Fruit fly (Drosophila melanogaster): ENCODE results near the gene Ir85a.
A peak's percentile ranks its signal among the peaks of the same experiment; 100 is the strongest.

Ir85a gene

dm6 chr3R:8815074-8815473, 20.6 kb downstream of the Ir85a start:
- TF ChIP-seq CG10543 (GFP tag; optimal IDR thresholded peaks at IDR 0.05) (peak; percentile 10), Med (GFP tag) (peak; percentile 23), CG2199 (GFP tag; IDR thresholded peaks at IDR 0.05) (peak; percentile 67; the same call in 1 of the 3 replicates), kni (GFP tag; optimal IDR thresholded peaks at IDR 0.05) (peak; percentile 46), pfk (GFP tag; optimal IDR thresholded peaks at IDR 0.05) (peak; percentile 7), Rfx (GFP tag; IDR thresholded peaks at IDR 0.05) (peak; percentile 12), knrl (GFP tag; IDR thresholded peaks at IDR 0.05; ENCODE audit: partially characterized antibody) (peak; percentile 42; the same call in 1 of the 3 replicates), Deaf1 (tag; optimal IDR thresholded peaks at IDR 0.05) (no peak), Xrp1 (GFP tag; IDR thresholded peaks at IDR 0.05) (no peak), ftz-f1 (GFP tag; optimal IDR thresholded peaks at IDR 0.05) (peak; percentile 68), Fer2 (tag; optimal IDR thresholded peaks at IDR 0.05) (no peak), CG17359 (tag; optimal IDR thresholded peaks at IDR 0.05) (no peak), sd (tag; optimal IDR thresholded peaks at IDR 0.05) (no peak), nom (GFP tag; optimal IDR thresholded peaks at IDR 0.05) (peak; percentile 11)

dm6 chr3R:8818239-8818638, 23.8 kb downstream of the Ir85a start:
- TF ChIP-seq ci (GFP tag; IDR thresholded peaks at IDR 0.05) = peak; percentile 47
- TF ChIP-seq CG13775 (GFP tag; optimal IDR thresholded peaks at IDR 0.05) = peak; percentile 79
- no peak for TF ChIP-seq CG14441 (GFP tag; IDR thresholded peaks at IDR 0.05)
- TF ChIP-seq Med (GFP tag) = peak; percentile 80
- no peak for TF ChIP-seq nau (GFP tag; optimal IDR thresholded peaks at IDR 0.05)
- TF ChIP-seq CG8924 (tag; optimal IDR thresholded peaks at IDR 0.05) = no peak
- peak; percentile 60 for TF ChIP-seq Ets65A (GFP tag)
- 0 out of 2 replicates have a peak, but pooled peaks have one; percentile 6 for TF ChIP-seq CG32532 (GFP tag; IDR thresholded peaks at IDR 0.05)
- TF ChIP-seq insv (GFP tag; optimal IDR thresholded peaks at IDR 0.05) = no peak
- peak; percentile 1 for TF ChIP-seq Ets97D (GFP tag; optimal IDR thresholded peaks at IDR 0.05)
- peak; percentile 11 for TF ChIP-seq Neu2 (GFP tag; optimal IDR thresholded peaks at IDR 0.05; ENCODE audit: borderline replicate concordance)
- 0 out of 3 replicates have a peak, but pooled peaks have one; percentile 18 for TF ChIP-seq knrl (GFP tag; IDR thresholded peaks at IDR 0.05; ENCODE audit: partially characterized antibody)
- TF ChIP-seq jumu (GFP tag; optimal IDR thresholded peaks at IDR 0.05) = peak; percentile 1
- TF ChIP-seq crol (GFP tag; IDR thresholded peaks at IDR 0.05) = 0 out of 2 replicates have a peak, but pooled peaks have one; percentile 42

- no peak for TF ChIP-seq sens-2 (GFP tag; IDR thresholded peaks at IDR 0.05)
- TF ChIP-seq fd3F (GFP tag; optimal IDR thresholded peaks at IDR 0.05) = peak; percentile 25
- TF ChIP-seq run (tag; optimal IDR thresholded peaks at IDR 0.05) = no peak
- TF ChIP-seq CG17359 (tag; optimal IDR thresholded peaks at IDR 0.05) = no peak
- TF ChIP-seq Dfd (GFP tag; optimal IDR thresholded peaks at IDR 0.05) = no peak
- TF ChIP-seq trh (GFP tag; optimal IDR thresholded peaks at IDR 0.05) = no peak
- TF ChIP-seq en (GFP tag; optimal IDR thresholded peaks at IDR 0.05) = no peak
- no peak for TF ChIP-seq CG16815 (GFP tag; optimal IDR thresholded peaks at IDR 0.05)
- peak; percentile 53 for TF ChIP-seq Xrp1 (GFP tag; IDR thresholded peaks at IDR 0.05)
- TF ChIP-seq gt (GFP tag; IDR thresholded peaks at IDR 0.05) = peak; percentile 43; the same call in 1 of the 2 replicates
- TF ChIP-seq NC2α (GFP tag; optimal IDR thresholded peaks at IDR 0.05) = peak; percentile 46
- no peak for TF ChIP-seq grn (GFP tag; optimal IDR thresholded peaks at IDR 0.05)
- TF ChIP-seq gro (GFP tag; optimal IDR thresholded peaks at IDR 0.05) = no peak
- TF ChIP-seq CG15011 (GFP tag; optimal IDR thresholded peaks at IDR 0.05) = peak; percentile 34
- TF ChIP-seq CG12155 (GFP tag; optimal IDR thresholded peaks at IDR 0.05) = no peak
- TF ChIP-seq CG10147 (GFP tag; optimal IDR thresholded peaks at IDR 0.05) = no peak
- TF ChIP-seq az2 (GFP tag; optimal IDR thresholded peaks at IDR 0.05) = no peak
- peak; percentile 64 for TF ChIP-seq CG9727 (GFP tag; optimal IDR thresholded peaks at IDR 0.05)
- no peak for TF ChIP-seq Awh (GFP tag; IDR thresholded peaks at IDR 0.05)
- no peak for TF ChIP-seq inv (GFP tag; IDR thresholded peaks at IDR 0.05; ENCODE audit: partially characterized antibody)
- no peak for TF ChIP-seq ken (GFP tag; IDR thresholded peaks at IDR 0.05)
- TF ChIP-seq Chrac-16 (GFP tag; optimal IDR thresholded peaks at IDR 0.05) = no peak
- TF ChIP-seq cwo (GFP tag; optimal IDR thresholded peaks at IDR 0.05) = peak; percentile 19
- no peak for TF ChIP-seq CG2120 (GFP tag; optimal IDR thresholded peaks at IDR 0.05)
- TF ChIP-seq CG11085 (GFP tag; IDR thresholded peaks at IDR 0.05) = no peak
These were observed 25.1 kb downstream of the Ir85a start for dm6 chr3R:8819551-8820057.

Measured in whole organism, embryonic.